Fruit fly (Drosophila melanogaster): ENCODE data around the gene Mpv17.

Mpv17 gene

dm6 chr4:1053653-1054163, 24.5 kb upstream of the Mpv17 start, which contains the start of gene CaMKII (continued):
- TF ChIP-seq Hr4 (GFP tag; optimal IDR thresholded peaks at IDR 0.05) (peak; percentile 35), lz (GFP tag; optimal IDR thresholded peaks at IDR 0.05) (no peak), svp (GFP tag) (no peak), eg (GFP tag; IDR thresholded peaks at IDR 0.05) (no peak), CG7368 (GFP tag; optimal IDR thresholded peaks at IDR 0.05) (no peak), Smox (GFP tag; optimal IDR thresholded peaks at IDR 0.05) (no peak), topi (GFP tag; optimal IDR thresholded peaks at IDR 0.05) (no peak), Hr39 (GFP tag; optimal IDR thresholded peaks at IDR 0.05) (no peak), CG10669 (GFP tag; optimal IDR thresholded peaks at IDR 0.05) (peak; percentile 2), Sox15 (GFP tag; optimal IDR thresholded peaks at IDR 0.05) (no peak), spab (GFP tag; optimal IDR thresholded peaks at IDR 0.05) (no peak), vri (GFP tag; optimal IDR thresholded peaks at IDR 0.05) (no peak), ss (GFP tag; optimal IDR thresholded peaks at IDR 0.05) (no peak), CG8119 (GFP tag; IDR thresholded peaks at IDR 0.05) (no peak), Ets96B (tag; optimal IDR thresholded peaks at IDR 0.05) (peak; percentile 4), CG31627 (GFP tag; optimal IDR thresholded peaks at IDR 0.05) (no peak), dac (GFP tag; optimal IDR thresholded peaks at IDR 0.05) (no peak), Hr38 (GFP tag; optimal IDR thresholded peaks at IDR 0.05) (no peak), CG9139 (GFP tag; optimal IDR thresholded peaks at IDR 0.05) (no peak), CG8319 (GFP tag; optimal IDR thresholded peaks at IDR 0.05) (no peak), Eip78C (GFP tag) (peak; percentile 83), fd59A (GFP tag; optimal IDR thresholded peaks at IDR 0.05) (no peak), CG3032 (tag; optimal IDR thresholded peaks at IDR 0.05) (no peak), dsx (GFP tag; optimal IDR thresholded peaks at IDR 0.05; ENCODE audit: poor library complexity, severe bottlenecking) (no peak), Blimp-1 (GFP tag; optimal IDR thresholded peaks at IDR 0.05) (no peak), CG8632 (GFP tag; optimal IDR thresholded peaks at IDR 0.05) (no peak), Sox14 (GFP tag; optimal IDR thresholded peaks at IDR 0.05) (peak; percentile 7), CG6163 (GFP tag; IDR thresholded peaks at IDR 0.05) (no peak), CG1621 (tag; optimal IDR thresholded peaks at IDR 0.05) (no peak), CG4318 (GFP tag; optimal IDR thresholded peaks at IDR 0.05) (no peak), CG16779 (tag; optimal IDR thresholded peaks at IDR 0.05) (no peak), Eip75B (GFP tag; optimal IDR thresholded peaks at IDR 0.05) (peak; percentile 17), net (GFP tag; optimal IDR thresholded peaks at IDR 0.05) (no peak), esn (GFP tag; optimal IDR thresholded peaks at IDR 0.05) (peak; percentile 28), CG3919 (GFP tag; optimal IDR thresholded peaks at IDR 0.05) (no peak), Sox102F (GFP tag; optimal IDR thresholded peaks at IDR 0.05) (peak; percentile 1)

DNA sequence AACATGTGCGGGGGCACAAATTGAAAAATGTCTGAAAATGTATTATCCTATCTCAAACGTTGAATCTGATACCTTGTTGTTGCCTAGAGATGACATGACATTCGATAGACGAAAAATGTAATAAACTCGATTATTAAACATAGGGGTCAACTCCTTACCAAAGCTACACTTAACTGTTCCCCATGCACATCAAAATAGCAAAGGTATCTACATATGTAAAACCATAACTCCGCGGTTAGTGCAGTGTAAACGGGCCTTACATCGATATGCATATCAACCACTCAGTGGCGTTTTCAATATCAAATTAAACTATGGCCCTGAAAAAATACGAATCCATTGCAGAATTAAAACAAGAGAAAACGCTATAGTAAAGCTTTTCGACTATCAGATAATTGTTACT, 22.1 kb upstream of the Mpv17 start:
- no peak for TF ChIP-seq Eip78C (GFP tag)
- TF ChIP-seq CG7368 (GFP tag; optimal IDR thresholded peaks at IDR 0.05) = no peak
- TF ChIP-seq CG32006 (GFP tag; optimal IDR thresholded peaks at IDR 0.05) = no peak
- no peak for TF ChIP-seq lz (GFP tag; optimal IDR thresholded peaks at IDR 0.05)
- no peak for TF ChIP-seq Gug (GFP tag; IDR thresholded peaks at IDR 0.05)
- peak; percentile 8 for TF ChIP-seq OdsH (GFP tag; optimal IDR thresholded peaks at IDR 0.05)
- TF ChIP-seq CG4318 (GFP tag; optimal IDR thresholded peaks at IDR 0.05) = no peak
- TF ChIP-seq CG6808 (GFP tag; optimal IDR thresholded peaks at IDR 0.05) = no peak
- no peak for TF ChIP-seq CG11294 (GFP tag; IDR thresholded peaks at IDR 0.05)
- no peak for TF ChIP-seq Sox15 (GFP tag; optimal IDR thresholded peaks at IDR 0.05)
- no peak for TF ChIP-seq Eip93F (GFP tag; optimal IDR thresholded peaks at IDR 0.05)
- no peak for TF ChIP-seq CG8319 (GFP tag; optimal IDR thresholded peaks at IDR 0.05)
- TF ChIP-seq CG11902 (GFP tag; optimal IDR thresholded peaks at IDR 0.05) = no peak
- peak; percentile 38 for TF ChIP-seq CG3032 (tag; optimal IDR thresholded peaks at IDR 0.05)
- TF ChIP-seq dsx (GFP tag; optimal IDR thresholded peaks at IDR 0.05; ENCODE audit: poor library complexity, severe bottlenecking) = no peak
- TF ChIP-seq Eip75B (GFP tag; optimal IDR thresholded peaks at IDR 0.05) = no peak
- TF ChIP-seq esn (GFP tag; optimal IDR thresholded peaks at IDR 0.05) = no peak
- no peak for TF ChIP-seq fd59A (GFP tag; optimal IDR thresholded peaks at IDR 0.05)

All from whole organism, prepupa.